Fruit fly (Drosophila melanogaster) whole organism, adult: ENCODE results near the gene CG7011.

ENCODE experiments used
- CG11617 ChIP-seq: fragments of 200-800 bp; sonication (Bioruptor generic); optimal IDR thresholded peaks from 2 replicates; lab custom pipeline; 2017; ENCODE audit warnings: mild to moderate bottlenecking, missing biosample characterization, missing genetic modification reagents, missing genetic modification characterization
- CG33017 ChIP-seq: fragments of 200-800 bp; sonication (Bioruptor generic); optimal IDR thresholded peaks from 2 replicates; lab custom pipeline; 2018; ENCODE audit warnings: missing biosample characterization, mild to moderate bottlenecking, missing genetic modification characterization, moderate library complexity
- CG7101 ChIP-seq: fragments of 200-800 bp; sonication (Bioruptor generic); optimal IDR thresholded peaks from 2 replicates; lab custom pipeline; 2018; ENCODE audit warnings: missing biosample characterization, mild to moderate bottlenecking, missing genetic modification characterization, moderate library complexity
- kay ChIP-seq: fragments of 200-800 bp; sonication (Bioruptor generic); peaks from one replicate; lab custom pipeline; 2016; ENCODE audit warnings: missing biosample characterization, missing genetic modification characterization, borderline replicate concordance
- pad ChIP-seq: fragments of 200-800 bp; sonication (Bioruptor generic); optimal IDR thresholded peaks from 3 replicates; lab custom pipeline; 2017; ENCODE audit warnings: missing biosample characterization, missing genetic modification characterization, mild to moderate bottlenecking, moderate library complexity, missing genetic modification reagents

DNA sequence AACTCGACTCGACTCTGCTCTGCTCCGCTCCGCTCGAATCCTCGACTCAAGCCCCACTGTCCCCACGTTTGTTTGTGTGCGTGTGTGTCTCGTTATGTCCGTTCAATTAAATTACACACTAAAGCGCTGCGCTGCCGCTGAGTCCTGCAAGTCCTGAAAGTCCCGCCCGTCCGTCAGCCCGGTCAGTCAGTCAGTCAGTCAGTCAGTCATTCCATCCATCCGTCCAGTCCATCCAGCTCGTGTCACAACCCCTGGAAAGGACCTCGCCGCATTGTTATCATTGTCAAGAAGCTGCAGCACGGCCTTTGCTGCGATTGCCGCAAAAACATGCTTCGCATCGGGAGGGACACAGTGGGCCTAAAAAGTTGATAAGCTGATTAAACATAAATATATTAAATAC is 5.6 kb upstream of the CG7011 start:
- no peak for TF ChIP-seq CG11617 (GFP tag; lab: Kevin White, UChicago)
- no peak for TF ChIP-seq CG33017 (tag; lab: Kevin White, UChicago)
- TF ChIP-seq CG7101 (tag; lab: Kevin White, UChicago) = no peak
- TF ChIP-seq kay = no peak
- no peak for TF ChIP-seq pad (GFP tag; lab: Kevin White, UChicago)
